Fruit fly (Drosophila melanogaster) whole organism, larva: ENCODE results near the gene Mitofilin.

ENCODE experiments used
- noc ChIP-seq: fragments of 200-800 bp; sonication (Bioruptor generic); optimal IDR thresholded peaks from 3 replicates; lab custom pipeline; 2019; ENCODE audit warnings: missing biosample characterization, mild to moderate bottlenecking, missing genetic modification characterization, moderate library complexity

The Mitofilin gene

dm6 chr3R:22023041-22023626 is at the start of gene Mitofilin, which contains the start of gene mRpL35:
Gene Mitofilin (minus strand): TSS chr3R:22023335.
Gene mRpL35 (plus strand): TSS chr3R:22023527.
- TF ChIP-seq noc (tag; lab: Kevin White, UChicago), result no peak

DNA sequence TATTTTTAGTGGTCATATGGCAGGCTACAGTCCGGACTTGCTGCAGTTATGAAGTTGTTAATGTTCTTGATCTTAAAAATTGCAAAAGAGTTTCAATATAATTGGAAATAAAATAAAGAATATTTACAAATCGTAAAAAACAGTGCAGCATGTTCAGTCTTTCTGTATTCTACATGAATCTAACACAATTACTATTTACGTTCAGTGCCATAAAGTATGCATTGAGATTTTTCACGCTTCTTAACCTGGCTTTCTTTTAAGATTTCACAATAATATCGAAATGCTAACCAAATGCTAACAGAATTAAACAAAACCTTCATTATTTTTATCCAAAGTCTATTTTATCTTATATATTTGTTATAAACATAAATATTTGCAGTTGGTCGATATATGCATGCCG is 49.4 kb upstream of the Mitofilin start:
- no peak for TF ChIP-seq noc (tag; lab: Kevin White, UChicago)

dm6 chr3R:22071628-22072027 is 48.5 kb upstream of the Mitofilin start:
- no peak for TF ChIP-seq noc (tag; lab: Kevin White, UChicago)

DNA sequence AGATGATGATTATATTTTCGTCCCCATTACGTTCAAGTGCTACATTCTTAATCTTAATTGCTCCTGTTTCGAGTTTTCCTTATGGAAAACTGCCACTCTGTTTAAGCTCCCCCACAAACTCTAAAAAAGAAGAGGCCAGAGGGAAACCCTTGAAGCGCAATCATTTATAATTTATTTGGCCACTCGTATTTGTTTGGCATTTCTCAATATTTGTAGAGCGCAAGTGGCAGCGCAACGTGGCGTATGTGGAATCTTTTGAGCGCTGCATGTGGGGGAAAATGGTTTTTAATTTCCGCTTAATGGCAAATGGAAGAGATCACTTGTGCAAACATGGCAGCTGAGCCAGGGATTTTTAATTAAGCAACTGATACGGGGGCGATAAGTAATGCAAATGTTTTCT is 44.1 kb upstream of the Mitofilin start:
- TF ChIP-seq noc (tag; lab: Kevin White, UChicago), result no peak

dm6 chr3R:22066440-22066839 is 43.3 kb upstream of the Mitofilin start:
- TF ChIP-seq noc (tag; lab: Kevin White, UChicago), result no peak

- peak; percentile 7 for TF ChIP-seq noc (tag; lab: Kevin White, UChicago)
Observed at dm6 chr3R:22057083-22057482, 33.9 kb upstream of the Mitofilin start.

DNA sequence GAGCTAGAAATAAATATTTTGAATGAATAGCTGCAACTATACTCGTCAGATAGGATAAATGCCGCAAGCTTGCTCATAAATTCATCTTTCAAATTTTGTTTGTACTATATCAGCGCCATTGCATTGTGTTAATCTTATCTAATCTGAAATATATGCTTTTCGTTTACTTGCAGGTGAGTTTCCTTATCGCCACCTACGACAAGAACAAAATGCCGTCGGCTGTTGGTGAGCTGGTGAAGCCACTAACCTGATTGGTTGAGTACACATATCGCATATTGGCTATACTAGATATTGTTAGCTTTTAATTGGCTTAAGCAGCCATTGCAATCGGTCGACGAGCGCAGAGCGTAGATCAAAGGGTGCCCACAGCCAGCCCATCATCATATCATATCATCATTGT is 30.6 kb upstream of the Mitofilin start:
- no peak for TF ChIP-seq noc (tag; lab: Kevin White, UChicago)

DNA sequence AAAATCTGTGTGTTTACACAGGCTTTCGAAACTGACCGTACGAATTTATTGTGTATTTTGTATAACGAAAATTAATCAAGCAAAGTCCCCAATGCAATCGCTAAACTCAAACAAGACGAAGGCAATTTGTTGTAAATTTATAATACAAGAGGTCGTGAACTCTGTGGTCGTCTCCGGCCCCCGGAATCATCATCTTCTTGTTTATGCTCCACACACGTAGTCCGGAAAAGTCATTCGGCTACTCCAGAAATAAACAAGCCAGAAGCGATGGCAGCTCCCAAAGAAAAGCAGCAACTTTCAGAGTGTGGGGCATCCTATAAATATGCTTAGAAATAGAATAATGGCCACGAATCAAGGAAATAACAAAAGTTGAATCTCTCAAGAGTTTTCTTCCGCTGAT is 30.1 kb upstream of the Mitofilin start:
- no peak for TF ChIP-seq noc (tag; lab: Kevin White, UChicago)

DNA sequence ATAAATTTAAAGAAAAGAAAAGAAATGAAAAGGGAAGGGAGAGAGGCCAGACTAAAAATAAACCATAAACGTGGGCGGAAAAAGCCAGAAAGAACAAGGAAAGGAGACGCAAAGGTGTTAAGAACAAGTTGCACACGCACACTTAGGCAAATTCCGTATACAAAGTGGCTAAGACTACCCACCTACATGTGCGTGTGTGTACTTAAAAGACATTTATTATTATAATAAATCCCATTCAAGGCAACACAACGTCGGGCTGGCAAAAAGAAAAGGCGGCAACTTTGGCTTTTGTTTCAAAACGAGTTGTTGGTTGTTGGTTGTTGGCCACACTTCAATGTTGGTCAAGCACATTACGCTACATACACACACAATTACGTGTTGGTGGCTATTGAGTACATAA is 29.1 kb upstream of the Mitofilin start:
- TF ChIP-seq noc (tag; lab: Kevin White, UChicago), result no peak

- TF ChIP-seq noc (tag; lab: Kevin White, UChicago), result no peak
Observed at dm6 chr3R:22049134-22049796, 26.1 kb upstream of the Mitofilin start.

DNA sequence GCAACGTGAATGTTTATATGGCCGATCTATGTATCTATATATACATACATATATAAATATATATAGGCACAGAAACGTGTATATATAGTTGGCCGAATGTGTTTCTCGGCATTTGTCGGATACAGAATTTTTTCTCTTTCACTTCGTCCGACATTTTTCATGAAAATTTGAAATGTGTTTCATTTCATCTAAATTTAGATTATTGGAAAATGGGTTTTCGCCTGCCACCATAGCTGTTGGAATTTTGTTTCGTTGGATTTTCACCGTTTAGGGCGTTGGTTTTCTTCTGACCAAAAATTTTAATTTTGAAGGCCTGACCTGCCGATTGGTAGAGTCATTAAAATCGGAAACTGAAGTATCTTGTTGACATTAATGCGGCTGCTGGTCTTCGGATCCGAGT is 24.3 kb upstream of the Mitofilin start:
- no peak for TF ChIP-seq noc (tag; lab: Kevin White, UChicago)

- no peak for TF ChIP-seq noc (tag; lab: Kevin White, UChicago)
Observed at dm6 chr3R:22046723-22047122, 23.6 kb upstream of the Mitofilin start.

- no peak for TF ChIP-seq noc (tag; lab: Kevin White, UChicago)
Observed at dm6 chr3R:22046231-22046630, 23.1 kb upstream of the Mitofilin start.

DNA sequence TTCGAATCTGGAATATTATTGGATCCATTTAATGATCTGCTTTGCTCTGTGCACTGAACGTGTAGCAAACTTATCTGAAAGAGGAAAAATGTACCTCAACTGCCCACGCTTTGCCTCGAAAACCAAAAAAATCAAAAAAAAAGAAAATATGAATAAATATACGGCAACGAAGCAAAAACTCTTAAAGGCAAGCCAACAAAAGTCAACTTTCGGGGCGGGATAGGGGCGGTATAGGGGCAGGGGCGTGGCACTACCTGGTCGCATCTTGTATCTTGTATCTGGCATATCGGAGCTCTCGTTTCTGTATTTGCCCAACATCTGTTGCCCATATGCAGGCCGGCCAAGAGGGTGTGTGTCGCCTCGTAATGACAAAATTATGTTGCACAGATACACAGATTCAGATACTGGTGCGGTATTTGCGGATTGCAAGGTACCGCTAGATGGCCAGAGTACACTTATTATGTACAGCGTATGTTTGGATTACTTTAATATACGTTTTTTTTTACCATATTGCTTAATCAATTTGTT is 21.4 kb upstream of the Mitofilin start:
- no peak for TF ChIP-seq noc (tag; lab: Kevin White, UChicago)

- no peak for TF ChIP-seq noc (tag; lab: Kevin White, UChicago)
Observed at dm6 chr3R:22043748-22044402, 20.7 kb upstream of the Mitofilin start.

- TF ChIP-seq noc (tag; lab: Kevin White, UChicago), result no peak
Observed at dm6 chr3R:22042982-22043381, 19.8 kb upstream of the Mitofilin start.
